Worm (Caenorhabditis elegans) whole organism, L4/young adult: ENCODE data around the gene F53H4.2.

Source experiments
- W03F9.2 ChIP-seq: fragments of 150-350 bp; optimal IDR thresholded peaks from 2 replicates; lab custom pipeline; 2014; ENCODE audit warnings: missing biosample characterization, missing genetic modification characterization
- dao-5 ChIP-seq: sonication (generic microtip); optimal IDR thresholded peaks from 2 replicates; lab custom pipeline; 2016; ENCODE audit warnings: missing genotype, missing genetic modification characterization, moderate library complexity, missing compliant biosample characterization

DNA sequence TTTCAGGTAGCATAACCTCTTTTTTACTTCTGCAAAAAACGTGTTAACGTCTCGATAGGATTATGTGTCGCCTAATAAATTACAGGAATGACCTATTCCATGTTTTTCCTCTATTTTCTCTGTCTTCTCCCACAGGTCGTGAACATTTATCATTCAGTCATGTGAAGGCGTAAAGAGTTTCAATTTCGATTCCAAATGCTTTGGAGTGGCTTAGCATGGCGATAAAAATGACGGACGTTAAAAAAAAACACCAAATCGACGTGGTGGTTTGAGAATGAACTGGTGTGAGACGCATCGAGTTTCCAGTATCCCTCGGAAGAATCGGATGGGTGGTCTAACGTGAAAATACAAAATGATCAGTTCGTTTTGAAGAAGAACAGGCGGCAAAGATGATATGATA lies 12.6 kb downstream of the F53H4.2 start:
- TF ChIP-seq dao-5 (tag; lab: Kevin White, UChicago) (no peak), W03F9.2 (tag; lab: Kevin White, UChicago) (no peak)
